Worm (Caenorhabditis elegans) whole organism, L4 larva: ENCODE results near the gene cwn-1.
A peak's percentile ranks its signal among the peaks of the same experiment; 100 is the strongest.

Experiments used
- D1046.2 ChIP-seq: fragments of 200-800 bp; sonication (Bioruptor generic); IDR thresholded peaks from 2 replicates; pipeline ENCODE4 v1.3.6; 2022; ENCODE audit warnings: missing genetic modification characterization, missing compliant biosample characterization
- F37D6.2 ChIP-seq: sonication (generic microtip); optimal IDR thresholded peaks from 2 replicates; lab custom pipeline; 2016; ENCODE audit warnings: mild to moderate bottlenecking, missing genetic modification characterization, missing compliant biosample characterization
- R02D3.7 ChIP-seq: fragments of 150-350 bp; sonication (generic microtip); optimal IDR thresholded peaks from 3 replicates; lab custom pipeline; 2014; ENCODE audit warnings: missing biosample characterization, missing genetic modification characterization
- Y48G9A.11 ChIP-seq: fragments of 200-800 bp; sonication (Bioruptor generic); IDR thresholded peaks from 2 replicates; pipeline ENCODE4 v1.3.6; 2022; ENCODE audit warnings: missing genetic modification reagents, missing genetic modification characterization, missing compliant biosample characterization
- ZK337.2 ChIP-seq: fragments of 200-800 bp; sonication (Bioruptor generic); IDR thresholded peaks from 2 replicates; pipeline ENCODE4 v1.3.6; 2022; ENCODE audit warnings: missing genetic modification reagents, missing genetic modification characterization, missing compliant biosample characterization
- aha-1 ChIP-seq: fragments of 150-350 bp; peaks from one replicate; lab custom pipeline; 2014; ENCODE audit warnings: missing biosample characterization, missing genetic modification characterization
- arid-1 ChIP-seq: fragments of 200-800 bp; sonication (Bioruptor generic); conservative IDR thresholded peaks from 2 replicates; pipeline ENCODE4 v1.3.6; 2022; ENCODE audit warnings: missing genetic modification reagents, missing genetic modification characterization, missing compliant biosample characterization
- attf-4 ChIP-seq: sonication (generic microtip); optimal IDR thresholded peaks from 3 replicates; lab custom pipeline; 2017; ENCODE audit warnings: missing biosample characterization, missing genetic modification characterization
- ceh-32 ChIP-seq: sonication (generic microtip); optimal IDR thresholded peaks from 2 replicates; lab custom pipeline; 2016; ENCODE audit warnings: mild to moderate bottlenecking, missing genetic modification characterization, missing compliant biosample characterization; ENCODE audit not compliant: poor library complexity
- ceh-82 ChIP-seq: sonication (generic microtip); optimal IDR thresholded peaks from 2 replicates; lab custom pipeline; 2017; ENCODE audit warnings: missing biosample characterization, missing genetic modification characterization
- cey-2 ChIP-seq: sonication (generic microtip); optimal IDR thresholded peaks from 3 replicates; lab custom pipeline; 2017; ENCODE audit warnings: missing genetic modification characterization, mild to moderate bottlenecking, missing compliant biosample characterization, antibody characterized with exemption, borderline replicate concordance; ENCODE audit not compliant: insufficient read depth
- daf-19 ChIP-seq: fragments of 200-800 bp; sonication (Bioruptor generic); conservative IDR thresholded peaks from 2 replicates; pipeline ENCODE4 v1.3.6; 2022; ENCODE audit warnings: missing genetic modification characterization, missing compliant biosample characterization
- dmd-9 ChIP-seq: fragments of 200-800 bp; sonication (Bioruptor generic); IDR thresholded peaks from 2 replicates; pipeline ENCODE4 v1.3.6; 2022; ENCODE audit warnings: missing genetic modification reagents, missing genetic modification characterization, missing compliant biosample characterization
- duxl-1 ChIP-seq: sonication (generic microtip); optimal IDR thresholded peaks from 2 replicates; lab custom pipeline; 2016; ENCODE audit warnings: mild to moderate bottlenecking, missing genetic modification characterization, moderate library complexity, missing compliant biosample characterization; ENCODE audit not compliant: poor library complexity
- dve-1 ChIP-seq: sonication (generic microtip); optimal IDR thresholded peaks from 2 replicates; lab custom pipeline; 2017; ENCODE audit warnings: antibody characterized with exemption, mild to moderate bottlenecking, missing genetic modification characterization, missing compliant biosample characterization; ENCODE audit not compliant: insufficient read depth
- egl-43 ChIP-seq: fragments of 200-800 bp; sonication (Bioruptor generic); IDR thresholded peaks from 2 replicates; pipeline ENCODE4 v1.3.6; 2022; ENCODE audit warnings: missing genetic modification reagents, missing genetic modification characterization, missing compliant biosample characterization
- hif-1 ChIP-seq, 2 experiments: sonication (generic microtip); optimal IDR thresholded peaks; 2 replicates each; lab custom pipeline; 2016 to 2017; ENCODE audit warnings: missing compliant biosample characterization in 2 of 2, missing genetic modification characterization in 2 of 2, missing genetic modification reagents in 2 of 2, missing genotype in 2 of 2, mild to moderate bottlenecking in 1 of 2
- jun-1 ChIP-seq: fragments of 150-350 bp; optimal IDR thresholded peaks from 2 replicates; lab custom pipeline; 2014; ENCODE audit warnings: missing biosample characterization, missing genetic modification reagents, missing genetic modification characterization
- lim-7 ChIP-seq: fragments of 200-800 bp; sonication (Bioruptor generic); IDR thresholded peaks from 2 replicates; pipeline ENCODE4 v1.3.6; 2022; ENCODE audit warnings: missing genetic modification characterization, missing compliant biosample characterization
- lin-1 ChIP-seq: fragments of 200-800 bp; sonication (Bioruptor generic); IDR thresholded peaks from 2 replicates; pipeline ENCODE4 v1.3.6; 2022; ENCODE audit warnings: missing genetic modification reagents, missing genetic modification characterization, missing compliant biosample characterization
- lin-38 ChIP-seq: fragments of 200-800 bp; sonication (Bioruptor generic); IDR thresholded peaks from 2 replicates; pipeline ENCODE4 v1.3.6; 2022; ENCODE audit warnings: missing genetic modification reagents, missing genetic modification characterization, missing compliant biosample characterization
- lir-3 ChIP-seq: sonication (generic microtip); optimal IDR thresholded peaks from 2 replicates; lab custom pipeline; 2016; ENCODE audit warnings: mild to moderate bottlenecking, missing genetic modification characterization, missing compliant biosample characterization
- lsy-2 ChIP-seq, 2 experiments: fragments of 150-350 bp in 1 of 2; sonication (generic microtip) in 1 of 2; optimal IDR thresholded peaks; 2 replicates each; lab custom pipeline; 2014 to 2017; ENCODE audit warnings: missing biosample characterization in 2 of 2, missing genetic modification characterization in 2 of 2
- madf-5 ChIP-seq, 2 experiments: fragments of 200-800 bp; sonication (Bioruptor generic); IDR thresholded peaks; 2 replicates each; pipeline ENCODE4 v1.3.6; 2022; ENCODE audit warnings: missing compliant biosample characterization in 2 of 2, missing genetic modification characterization in 2 of 2
- mxl-2 ChIP-seq: fragments of 200-800 bp; sonication (Bioruptor generic); conservative IDR thresholded peaks from 2 replicates; pipeline ENCODE4 v1.3.6; 2022; ENCODE audit warnings: missing genetic modification reagents, missing genetic modification characterization, missing compliant biosample characterization
- mxl-3 ChIP-seq: fragments of 200-800 bp; sonication (Bioruptor generic); optimal IDR thresholded peaks from 2 replicates; lab custom pipeline; 2018; ENCODE audit warnings: mild to moderate bottlenecking, missing genetic modification characterization, missing compliant biosample characterization
- nhr-102 ChIP-seq: sonication (generic microtip); optimal IDR thresholded peaks from 2 replicates; lab custom pipeline; 2016; ENCODE audit warnings: mild to moderate bottlenecking, missing genetic modification characterization, moderate library complexity, missing compliant biosample characterization
- nhr-11 ChIP-seq: fragments of 150-350 bp; optimal IDR thresholded peaks from 2 replicates; lab custom pipeline; 2014; ENCODE audit warnings: missing biosample characterization, missing genetic modification characterization
- nhr-25 ChIP-seq: sonication (generic microtip); optimal IDR thresholded peaks from 2 replicates; lab custom pipeline; 2017; ENCODE audit warnings: missing genetic modification characterization, mild to moderate bottlenecking, missing compliant biosample characterization, antibody characterized with exemption, moderate library complexity, borderline replicate concordance; ENCODE audit not compliant: insufficient read depth
- nhr-77 ChIP-seq: fragments of 150-350 bp; optimal IDR thresholded peaks from 2 replicates; lab custom pipeline; 2014; ENCODE audit warnings: missing biosample characterization, missing genetic modification characterization
- pha-4 ChIP-seq, 2 experiments: fragments of 150-350 bp in 1 of 2; fragments of 200-800 bp in 1 of 2; sonication (Bioruptor generic) in 1 of 2; IDR thresholded peaks in 1 of 2; optimal IDR thresholded peaks in 1 of 2; 2 replicates each; pipeline versions ENCODE4 v1.3.6 to Lab custom; 2014 to 2022; ENCODE audit warnings: missing genetic modification characterization in 2 of 2, missing genetic modification reagents in 2 of 2, missing biosample characterization in 1 of 2, missing compliant biosample characterization in 1 of 2
- php-3 ChIP-seq: fragments of 200-800 bp; sonication (Bioruptor generic); IDR thresholded peaks from 2 replicates; pipeline ENCODE4 v1.3.6; 2022; ENCODE audit warnings: missing genetic modification reagents, missing genetic modification characterization, missing compliant biosample characterization
- pqm-1 ChIP-seq: sonication (generic microtip); optimal IDR thresholded peaks from 2 replicates; lab custom pipeline; 2017; ENCODE audit warnings: missing biosample characterization, missing genetic modification characterization
- saeg-2 ChIP-seq: fragments of 200-800 bp; sonication (Bioruptor generic); IDR thresholded peaks from 2 replicates; pipeline ENCODE4 v1.3.6; 2022; ENCODE audit warnings: missing genetic modification reagents, missing genetic modification characterization, missing compliant biosample characterization
- sdz-12 ChIP-seq: fragments of 200-800 bp; sonication (Bioruptor generic); optimal IDR thresholded peaks from 2 replicates; lab custom pipeline; 2018; ENCODE audit warnings: mild to moderate bottlenecking, missing genetic modification characterization, missing compliant biosample characterization
- set-16 ChIP-seq: fragments of 200-800 bp; sonication (Bioruptor generic); IDR thresholded peaks from 2 replicates; pipeline ENCODE4 v1.3.6; 2022; ENCODE audit warnings: missing genetic modification reagents, missing genetic modification characterization, missing compliant biosample characterization
- snpc-1.2 ChIP-seq: fragments of 200-800 bp; sonication (Bioruptor generic); IDR thresholded peaks from 2 replicates; pipeline ENCODE4 v1.3.6; 2022; ENCODE audit warnings: missing genetic modification reagents, missing genetic modification characterization, missing compliant biosample characterization
- spr-1 ChIP-seq: sonication (generic microtip); optimal IDR thresholded peaks from 2 replicates; lab custom pipeline; 2016; ENCODE audit warnings: mild to moderate bottlenecking, missing genetic modification characterization, missing compliant biosample characterization
- spr-3 ChIP-seq: fragments of 200-800 bp; sonication (Bioruptor generic); optimal IDR thresholded peaks from 2 replicates; lab custom pipeline; 2018; ENCODE audit warnings: mild to moderate bottlenecking, missing genetic modification characterization, missing compliant biosample characterization
- tra-1 ChIP-seq: fragments of 200-800 bp; sonication (Bioruptor generic); IDR thresholded peaks from 2 replicates; pipeline ENCODE4 v1.3.6; 2022; ENCODE audit warnings: missing genetic modification reagents, missing genetic modification characterization, missing compliant biosample characterization
- unc-62 ChIP-seq, 3 experiments: fragments of 150-350 bp in 1 of 3; sonication (generic microtip); optimal IDR thresholded peaks in 2 of 3; peaks in 1 of 3; 1 replicate in 1 of 3; 2 replicates in 2 of 3; lab custom pipeline; 2014 to 2017; ENCODE audit warnings: missing biosample characterization in 3 of 3, missing genetic modification characterization in 3 of 3, missing genetic modification reagents in 3 of 3, missing genotype in 1 of 3
- zfp-2 ChIP-seq: sonication (generic microtip); optimal IDR thresholded peaks from 2 replicates; lab custom pipeline; 2016; ENCODE audit warnings: mild to moderate bottlenecking, missing genetic modification characterization, missing compliant biosample characterization

cwn-1 gene

ce11 chrII:108865-109264 is 24.5 kb downstream of the cwn-1 start, which contains the start of gene C50D2.2:
Gene C50D2.2 (plus strand): TSS chrII:109165.
- peak; percentile 20 for TF ChIP-seq aha-1 (tag; lab: Kevin White, UChicago)
- TF ChIP-seq lin-1 (GFP tag; lab: Robert Waterston, UW): no peak

- TF ChIP-seq ceh-82 (tag; lab: Kevin White, UChicago) (no peak), pqm-1 (no peak), lir-3 (tag; lab: Kevin White, UChicago) (no peak), sdz-12 (GFP tag; lab: Kevin White, UChicago) (no peak), hif-1 (tag; optimal IDR thresholded peaks at IDR 0.05; lab: Kevin White, UChicago) (no peak), madf-5 (GFP tag; IDR thresholded peaks at IDR 0.05; lab: Robert Waterston, UW) (no peak)
These were observed 25.7 kb downstream of the cwn-1 start for ce11 chrII:107703-108102.

- no peak for TF ChIP-seq ceh-32
- no peak for TF ChIP-seq egl-43 (GFP tag; lab: Robert Waterston, UW)
- TF ChIP-seq saeg-2 (GFP tag; lab: Robert Waterston, UW): no peak
- no peak for TF ChIP-seq mxl-3
- no peak for TF ChIP-seq lin-38 (GFP tag; lab: Robert Waterston, UW)
- no peak for TF ChIP-seq D1046.2 (GFP tag; lab: Robert Waterston, UW)
- no peak for TF ChIP-seq cey-2
- TF ChIP-seq duxl-1: no peak
- no peak for TF ChIP-seq tra-1 (GFP tag; lab: Robert Waterston, UW)
- TF ChIP-seq dmd-9 (GFP tag; lab: Robert Waterston, UW): no peak
- no peak for TF ChIP-seq snpc-1.2 (GFP tag; lab: Robert Waterston, UW)
- no peak for TF ChIP-seq spr-1 (tag; lab: Kevin White, UChicago)
- TF ChIP-seq php-3: no peak
- no peak for TF ChIP-seq F37D6.2 (tag; lab: Kevin White, UChicago)
- TF ChIP-seq nhr-11: no peak
- no peak for TF ChIP-seq lsy-2 (tag; optimal IDR thresholded peaks at IDR 0.05; lab: Kevin White, UChicago)
- TF ChIP-seq mxl-2 (GFP tag; lab: Robert Waterston, UW): no peak
These were observed 27.5 kb downstream of the cwn-1 start, which contains the start of gene txt-1 for ce11 chrII:105889-106288. Gene txt-1 (plus strand): TSS chrII:106189.

- TF ChIP-seq spr-3 (no peak), unc-62 (GFP tag; optimal IDR thresholded peaks at IDR 0.05 in 1 of 2; lab: Kevin White, UChicago) (peak in 1 of 2 experiments; percentile 93), unc-62 (tag; optimal IDR thresholded peaks at IDR 0.05; lab: Kevin White, UChicago) (no peak), egl-43 (GFP tag; lab: Robert Waterston, UW) (peak; percentile 56; the same call in 1 of the 2 replicates), R02D3.7 (tag; lab: Kevin White, UChicago) (no peak), lim-7 (GFP tag; lab: Robert Waterston, UW) (no peak), cey-2 (no peak), nhr-77 (no peak), pha-4 (GFP tag; IDR thresholded peaks at IDR 0.05; lab: Robert Waterston, UW) (no peak), pha-4 (tag; optimal IDR thresholded peaks at IDR 0.05; lab: Kevin White, UChicago) (no peak), nhr-102 (tag; lab: Kevin White, UChicago) (no peak), set-16 (peak; percentile 83), nhr-25 (tag; lab: Kevin White, UChicago) (no peak), arid-1 (no peak), Y48G9A.11 (GFP tag; lab: Robert Waterston, UW) (no peak), zfp-2 (tag; lab: Kevin White, UChicago) (no peak), jun-1 (tag; lab: Kevin White, UChicago) (no peak), ZK337.2 (no peak), F37D6.2 (tag; lab: Kevin White, UChicago) (no peak), madf-5 (GFP tag; IDR thresholded peaks at IDR 0.05; lab: Robert Waterston, UW) (no peak), dve-1 (tag; lab: Kevin White, UChicago) (no peak), mxl-3 (no peak), attf-4 (tag; lab: Kevin White, UChicago) (no peak), daf-19 (GFP tag; lab: Robert Waterston, UW) (no peak)
These were observed 28.0 kb downstream of the cwn-1 start for ce11 chrII:105327-105882.
